Worm (Caenorhabditis elegans) whole organism, L3 larva: ENCODE data around the gene F35B3.3.
A peak's percentile ranks its signal among the peaks of the same experiment; 100 is the strongest.

ENCODE experiments used
- R02D3.7 ChIP-seq: fragments of 150-350 bp; optimal IDR thresholded peaks from 2 replicates; lab custom pipeline; 2014; ENCODE audit warnings: missing biosample characterization, missing genetic modification characterization
- aly-2 ChIP-seq: fragments of 150-350 bp; optimal IDR thresholded peaks from 2 replicates; lab custom pipeline; 2014; ENCODE audit warnings: missing biosample characterization, missing genetic modification characterization
- ceh-16 ChIP-seq: sonication (generic microtip); optimal IDR thresholded peaks from 2 replicates; lab custom pipeline; 2017; ENCODE audit warnings: missing biosample characterization, missing genetic modification characterization
- ceh-28 ChIP-seq: fragments of 150-350 bp; optimal IDR thresholded peaks from 2 replicates; lab custom pipeline; 2014; ENCODE audit warnings: missing biosample characterization, missing genetic modification reagents, missing genetic modification characterization
- ceh-9 ChIP-seq: sonication (generic microtip); optimal IDR thresholded peaks from 2 replicates; lab custom pipeline; 2018; ENCODE audit warnings: missing biosample characterization, missing genetic modification characterization
- daf-12 ChIP-seq: fragments of 150-350 bp; optimal IDR thresholded peaks from 2 replicates; lab custom pipeline; 2014; ENCODE audit warnings: missing biosample characterization, missing genetic modification reagents, missing genetic modification characterization
- egl-5 ChIP-seq: fragments of 150-350 bp; optimal IDR thresholded peaks from 2 replicates; lab custom pipeline; 2017; ENCODE audit warnings: missing biosample characterization, missing genetic modification reagents, missing genetic modification characterization, inconsistent platforms
- elt-1 ChIP-seq: fragments of 150-350 bp; optimal IDR thresholded peaks from 2 replicates; lab custom pipeline; 2014; ENCODE audit warnings: missing biosample characterization, missing genetic modification characterization
- elt-2 ChIP-seq: sonication (generic microtip); optimal IDR thresholded peaks from 2 replicates; lab custom pipeline; 2016; ENCODE audit warnings: missing genetic modification reagents, mild to moderate bottlenecking, missing genetic modification characterization, missing compliant biosample characterization
- elt-3 ChIP-seq, 3 experiments: fragments of 150-350 bp in 1 of 3; sonication (generic microtip) in 2 of 3; optimal IDR thresholded peaks; 2 replicates in 2 of 3; 4 replicates in 1 of 3; lab custom pipeline; 2014 to 2017; ENCODE audit warnings: missing biosample characterization in 3 of 3, missing genetic modification characterization in 3 of 3
- eor-1 ChIP-seq, 2 experiments: fragments of 150-350 bp; optimal IDR thresholded peaks; 2 replicates each; lab custom pipeline; 2014 to 2018; ENCODE audit warnings: missing biosample characterization in 2 of 2, missing genetic modification characterization in 2 of 2
- fkh-10 ChIP-seq: sonication (generic microtip); optimal IDR thresholded peaks from 2 replicates; lab custom pipeline; 2017; ENCODE audit warnings: missing biosample characterization, missing genetic modification reagents, missing genetic modification characterization
- fkh-2 ChIP-seq: fragments of 150-350 bp; optimal IDR thresholded peaks from 2 replicates; lab custom pipeline; 2014; ENCODE audit warnings: missing biosample characterization, missing genetic modification reagents, missing genetic modification characterization
- fos-1 ChIP-seq: fragments of 150-350 bp; optimal IDR thresholded peaks from 2 replicates; lab custom pipeline; 2014; ENCODE audit warnings: missing biosample characterization, missing genetic modification characterization
- hmg-11 ChIP-seq: sonication (generic microtip); optimal IDR thresholded peaks from 2 replicates; lab custom pipeline; 2016; ENCODE audit warnings: missing genetic modification characterization, missing compliant biosample characterization
- jun-1 ChIP-seq: fragments of 150-350 bp; optimal IDR thresholded peaks from 2 replicates; lab custom pipeline; 2014; ENCODE audit warnings: missing biosample characterization, missing genetic modification reagents, missing genetic modification characterization
- lin-39 ChIP-seq: fragments of 150-350 bp; optimal IDR thresholded peaks from 2 replicates; lab custom pipeline; 2018; ENCODE audit warnings: missing biosample characterization, missing genetic modification reagents, missing genetic modification characterization
- mdl-1 ChIP-seq: fragments of 150-350 bp; optimal IDR thresholded peaks from 2 replicates; lab custom pipeline; 2014; ENCODE audit warnings: missing biosample characterization, missing genetic modification characterization
- nfya-1 ChIP-seq: sonication (generic microtip); optimal IDR thresholded peaks from 2 replicates; lab custom pipeline; 2017; ENCODE audit warnings: missing genetic modification characterization, mild to moderate bottlenecking, missing compliant biosample characterization, antibody characterized with exemption, moderate library complexity; ENCODE audit not compliant: insufficient read depth
- nhr-11 ChIP-seq: fragments of 150-350 bp; optimal IDR thresholded peaks from 2 replicates; lab custom pipeline; 2014; ENCODE audit warnings: missing biosample characterization, missing genetic modification characterization
- nhr-12 ChIP-seq: fragments of 150-350 bp; optimal IDR thresholded peaks from 2 replicates; lab custom pipeline; 2014; ENCODE audit warnings: missing biosample characterization, missing genetic modification characterization
- nhr-25 ChIP-seq: sonication (generic microtip); optimal IDR thresholded peaks from 2 replicates; lab custom pipeline; 2017; ENCODE audit warnings: missing biosample characterization, missing genetic modification characterization
- nhr-43 ChIP-seq: sonication (generic microtip); optimal IDR thresholded peaks from 2 replicates; lab custom pipeline; 2016; ENCODE audit warnings: mild to moderate bottlenecking, missing genetic modification characterization, missing compliant biosample characterization; ENCODE audit not compliant: poor library complexity, severe bottlenecking
- nhr-67 ChIP-seq: fragments of 150-350 bp; optimal IDR thresholded peaks from 2 replicates; lab custom pipeline; 2014; ENCODE audit warnings: missing biosample characterization, missing genetic modification characterization
- nhr-76 ChIP-seq: fragments of 150-350 bp; sonication (generic microtip); optimal IDR thresholded peaks from 5 replicates; lab custom pipeline; 2014; ENCODE audit warnings: missing biosample characterization, missing genetic modification characterization
- nhr-77 ChIP-seq: fragments of 150-350 bp; optimal IDR thresholded peaks from 2 replicates; lab custom pipeline; 2014; ENCODE audit warnings: missing biosample characterization, missing genetic modification characterization
- pha-4 ChIP-seq: fragments of 150-350 bp; optimal IDR thresholded peaks from 2 replicates; lab custom pipeline; 2014; ENCODE audit warnings: missing biosample characterization, missing genetic modification reagents, missing genetic modification characterization
- pqm-1 ChIP-seq: fragments of 150-350 bp; optimal IDR thresholded peaks from 2 replicates; lab custom pipeline; 2017; ENCODE audit warnings: missing biosample characterization, missing genetic modification characterization, inconsistent platforms
- sea-2 ChIP-seq: fragments of 150-350 bp; sonication (generic microtip); optimal IDR thresholded peaks from 4 replicates; lab custom pipeline; 2014; ENCODE audit warnings: missing biosample characterization, missing genetic modification reagents, missing genetic modification characterization
- skn-1 ChIP-seq: fragments of 150-350 bp; optimal IDR thresholded peaks from 2 replicates; lab custom pipeline; 2014; ENCODE audit warnings: missing biosample characterization, missing genetic modification characterization
- snpc-4 ChIP-seq: fragments of 150-350 bp; optimal IDR thresholded peaks from 2 replicates; lab custom pipeline; 2014; ENCODE audit warnings: missing biosample characterization, missing genetic modification characterization
- unc-39 ChIP-seq: sonication (generic microtip); optimal IDR thresholded peaks from 4 replicates; lab custom pipeline; 2017; ENCODE audit warnings: missing biosample characterization, missing genetic modification characterization
- unc-62 ChIP-seq: fragments of 150-350 bp; sonication (generic microtip); optimal IDR thresholded peaks from 4 replicates; lab custom pipeline; 2014; ENCODE audit warnings: missing biosample characterization, missing genetic modification reagents, missing genetic modification characterization
- zag-1 ChIP-seq: fragments of 150-350 bp; optimal IDR thresholded peaks from 2 replicates; lab custom pipeline; 2014; ENCODE audit warnings: missing biosample characterization, missing genetic modification characterization
- ztf-11 ChIP-seq: fragments of 150-350 bp; optimal IDR thresholded peaks from 2 replicates; lab custom pipeline; 2014; ENCODE audit warnings: missing biosample characterization, missing genetic modification characterization
- ztf-4 ChIP-seq: fragments of 150-350 bp; optimal IDR thresholded peaks from 2 replicates; lab custom pipeline; 2014; ENCODE audit warnings: missing biosample characterization, missing genetic modification characterization

The F35B3.3 gene

ce11 chrX:16995886-16996283 is 17.4 kb upstream of the F35B3.3 start:
- TF ChIP-seq ztf-4 (tag; lab: Kevin White, UChicago): no peak
- TF ChIP-seq pqm-1: peak; percentile 63
- no peak for TF ChIP-seq snpc-4
- no peak for TF ChIP-seq sea-2
- peak; percentile 74 for TF ChIP-seq pha-4
- TF ChIP-seq elt-2: peak; percentile 70
- TF ChIP-seq nhr-25 (tag; lab: Kevin White, UChicago): no peak
- TF ChIP-seq, all 47 proteins: peak for 3

ce11 chrX:16998003-16998402 is 15.3 kb upstream of the F35B3.3 start:
- TF ChIP-seq nhr-25 (tag; lab: Kevin White, UChicago) (peak; percentile 67), R02D3.7 (no peak)
- TF ChIP-seq, all 47 proteins: peak for 1

ce11 chrX:16998981-16999380 is 14.3 kb upstream of the F35B3.3 start:
- TF ChIP-seq jun-1: no peak
- no peak for TF ChIP-seq hmg-11
- TF ChIP-seq lin-39 (tag; lab: Kevin White, UChicago): peak; percentile 12
- TF ChIP-seq ztf-4 (tag; lab: Kevin White, UChicago): no peak
- no peak for TF ChIP-seq ceh-28 (tag; lab: Kevin White, UChicago)
- TF ChIP-seq nfya-1: peak; percentile 74
- no peak for TF ChIP-seq nhr-76 (tag; lab: Kevin White, UChicago)
- no peak for TF ChIP-seq unc-62 (GFP tag; lab: Kevin White, UChicago)
- no peak for TF ChIP-seq sea-2
- TF ChIP-seq ceh-9 (tag; lab: Kevin White, UChicago): no peak

ce11 chrX:16999649-17000048 is 13.6 kb upstream of the F35B3.3 start:
- no peak for TF ChIP-seq R02D3.7
- TF ChIP-seq nhr-12 (tag; lab: Kevin White, UChicago): no peak
- TF ChIP-seq nhr-43 (tag; lab: Kevin White, UChicago): no peak
- TF ChIP-seq hmg-11: peak; percentile 10
- TF ChIP-seq lin-39 (tag; lab: Kevin White, UChicago): peak; percentile 76
- TF ChIP-seq, all 47 proteins: peak for 2

ce11 chrX:17002149-17002548 is 11.1 kb upstream of the F35B3.3 start:
- TF ChIP-seq nhr-11 (tag; lab: Kevin White, UChicago) (no peak), unc-62 (GFP tag; lab: Kevin White, UChicago) (no peak), R02D3.7 (no peak), nfya-1 (peak; percentile 51), sea-2 (no peak), aly-2 (tag; lab: Kevin White, UChicago) (no peak), fos-1 (no peak), lin-39 (tag; lab: Kevin White, UChicago) (peak; percentile 1), elt-2 (no peak), ceh-16 (no peak), nhr-12 (tag; lab: Kevin White, UChicago) (no peak), ceh-9 (tag; lab: Kevin White, UChicago) (no peak), skn-1 (tag; lab: Kevin White, UChicago) (no peak), egl-5 (tag; lab: Kevin White, UChicago) (peak; percentile 36), daf-12 (tag; lab: Kevin White, UChicago) (no peak)
- TF ChIP-seq, all 47 proteins: peak for 3

ce11 chrX:17003473-17004123 is 9.7 kb upstream of the F35B3.3 start:
- TF ChIP-seq elt-1 (no peak), egl-5 (tag; lab: Kevin White, UChicago) (peak; percentile 87), unc-62 (GFP tag; lab: Kevin White, UChicago) (peak; percentile 27), pqm-1 (no peak), lin-39 (tag; lab: Kevin White, UChicago) (peak; percentile 18), nfya-1 (peak; percentile 40)

- TF ChIP-seq nhr-11 (tag; lab: Kevin White, UChicago) (no peak), fkh-10 (no peak), nfya-1 (no peak), pqm-1 (no peak), ztf-11 (tag; lab: Kevin White, UChicago) (no peak), mdl-1 (tag; lab: Kevin White, UChicago) (no peak), eor-1 (tag; optimal IDR thresholded peaks at IDR 0.05; lab: Kevin White, UChicago) (no peak), R02D3.7 (no peak), nhr-77 (tag; lab: Kevin White, UChicago) (no peak), zag-1 (tag; lab: Kevin White, UChicago) (no peak), unc-39 (no peak), ceh-9 (tag; lab: Kevin White, UChicago) (no peak), fkh-2 (tag; lab: Kevin White, UChicago) (no peak), ceh-16 (no peak), nhr-67 (no peak), aly-2 (tag; lab: Kevin White, UChicago) (no peak), nhr-25 (tag; lab: Kevin White, UChicago) (no peak), elt-3 (tag; optimal IDR thresholded peaks at IDR 0.05; lab: Kevin White, UChicago) (no peak)
Observed at ce11 chrX:17006843-17007242, 6.4 kb upstream of the F35B3.3 start.
